Fruit fly (Drosophila melanogaster) whole organism, embryonic: ENCODE data around the gene Obp19b.

Experiments used
- CG1024 ChIP-seq: fragments of 200-800 bp; sonication (Bioruptor generic); IDR thresholded peaks from 2 replicates; pipeline ENCODE4 v1.3.6; 2022; ENCODE audit warnings: missing biosample characterization, missing genetic modification characterization
- CG10431 ChIP-seq: fragments of 200-800 bp; sonication (Bioruptor generic); optimal IDR thresholded peaks from 3 replicates; lab custom pipeline; 2018; ENCODE audit warnings: missing biosample characterization, mild to moderate bottlenecking, missing genetic modification characterization
- CG10543 ChIP-seq: fragments of 200-800 bp; sonication (Bioruptor generic); optimal IDR thresholded peaks from 3 replicates; lab custom pipeline; 2017; ENCODE audit warnings: missing biosample characterization, mild to moderate bottlenecking, missing genetic modification characterization, moderate library complexity
- CG12391 ChIP-seq: fragments of 200-800 bp; sonication (Bioruptor generic); optimal IDR thresholded peaks from 3 replicates; lab custom pipeline; 2018; ENCODE audit warnings: missing biosample characterization, mild to moderate bottlenecking, missing genetic modification characterization, moderate library complexity
- CG17829 ChIP-seq: fragments of 200-800 bp; optimal IDR thresholded peaks from 2 replicates; lab custom pipeline; 2019; ENCODE audit warnings: missing biosample characterization, mild to moderate bottlenecking, missing genetic modification characterization, moderate library complexity
- CG2678 ChIP-seq: fragments of 200-800 bp; sonication (Bioruptor generic); optimal IDR thresholded peaks from 3 replicates; lab custom pipeline; 2019; ENCODE audit warnings: missing biosample characterization, mild to moderate bottlenecking, missing genetic modification characterization, moderate library complexity
- CG2875 ChIP-seq: fragments of 200-800 bp; sonication (Bioruptor generic); optimal IDR thresholded peaks from 2 replicates; lab custom pipeline; 2017; ENCODE audit warnings: missing biosample characterization, mild to moderate bottlenecking, missing genetic modification characterization, missing genetic modification reagents
- CG2889 ChIP-seq: fragments of 200-800 bp; sonication (Bioruptor generic); IDR thresholded peaks from 3 replicates; pipeline ENCODE4 v1.3.6; 2022; ENCODE audit warnings: missing biosample characterization, missing genetic modification characterization
- CG31365 ChIP-seq: fragments of 200-800 bp; sonication (Bioruptor generic); optimal IDR thresholded peaks from 2 replicates; lab custom pipeline; 2018; ENCODE audit warnings: missing biosample characterization, mild to moderate bottlenecking, missing genetic modification characterization
- CG33213 ChIP-seq: fragments of 200-800 bp; sonication (Bioruptor generic); optimal IDR thresholded peaks from 3 replicates; lab custom pipeline; 2016; ENCODE audit warnings: missing biosample characterization, missing genetic modification characterization
- CG34422 ChIP-seq: fragments of 200-800 bp; sonication (Bioruptor generic); IDR thresholded peaks from 3 replicates; pipeline ENCODE4 v1.3.6; 2022; ENCODE audit warnings: missing biosample characterization, missing genetic modification characterization
- CG4282 ChIP-seq: fragments of 200-800 bp; sonication (Bioruptor generic); optimal IDR thresholded peaks from 2 replicates; lab custom pipeline; 2016; ENCODE audit warnings: missing biosample characterization, missing genetic modification characterization
- CG4820 ChIP-seq: fragments of 200-800 bp; sonication (Bioruptor generic); optimal IDR thresholded peaks from 3 replicates; lab custom pipeline; 2016; ENCODE audit warnings: missing biosample characterization, missing genetic modification characterization
- CG5180 ChIP-seq: fragments of 200-800 bp; sonication (Bioruptor generic); optimal IDR thresholded peaks from 3 replicates; lab custom pipeline; 2017; ENCODE audit warnings: missing biosample characterization, missing genetic modification characterization, mild to moderate bottlenecking, moderate library complexity, missing genetic modification reagents
- CG6765 ChIP-seq: fragments of 200-800 bp; sonication (Bioruptor generic); optimal IDR thresholded peaks from 3 replicates; lab custom pipeline; 2017; ENCODE audit warnings: missing biosample characterization, mild to moderate bottlenecking, missing genetic modification characterization
- CG6813 ChIP-seq: fragments of 200-800 bp; sonication (Bioruptor generic); optimal IDR thresholded peaks from 2 replicates; lab custom pipeline; 2017; ENCODE audit warnings: missing biosample characterization, missing genetic modification characterization, mild to moderate bottlenecking, moderate library complexity, missing genetic modification reagents
- CG7271 ChIP-seq: fragments of 200-800 bp; sonication (Bioruptor generic); optimal IDR thresholded peaks from 2 replicates; lab custom pipeline; 2018; ENCODE audit warnings: missing biosample characterization, mild to moderate bottlenecking, missing genetic modification characterization, moderate library complexity
- CG8089 ChIP-seq: fragments of 200-800 bp; sonication (Bioruptor generic); optimal IDR thresholded peaks from 3 replicates; lab custom pipeline; 2016; ENCODE audit warnings: missing biosample characterization, missing genetic modification characterization
- CG9727 ChIP-seq: fragments of 200-800 bp; sonication (Bioruptor generic); optimal IDR thresholded peaks from 3 replicates; lab custom pipeline; 2017; ENCODE audit warnings: missing biosample characterization, mild to moderate bottlenecking, missing genetic modification characterization
- CG9797 ChIP-seq: fragments of 200-800 bp; sonication (Bioruptor generic); optimal IDR thresholded peaks from 3 replicates; lab custom pipeline; 2018; ENCODE audit warnings: missing biosample characterization, mild to moderate bottlenecking, missing genetic modification characterization
- CTCF ChIP-seq: fragments of 200-800 bp; sonication (Bioruptor generic); optimal IDR thresholded peaks from 2 replicates; lab custom pipeline; 2017; ENCODE audit warnings: missing biosample characterization, mild to moderate bottlenecking, missing genetic modification characterization, moderate library complexity
- Dfd ChIP-seq, 2 experiments: fragments of >200 bp; optimal IDR thresholded peaks; 2 replicates each; lab custom pipeline; 2017; ENCODE audit warnings: missing biosample characterization in 2 of 2, missing genetic modification characterization in 2 of 2
- Doc2 ChIP-seq: fragments of 200-800 bp; sonication (Bioruptor generic); IDR thresholded peaks from 2 replicates; pipeline ENCODE4 v1.3.6; 2022; ENCODE audit warnings: missing biosample characterization, missing genetic modification characterization
- E2f1 ChIP-seq: fragments of 200-800 bp; sonication (Bioruptor generic); IDR thresholded peaks from 2 replicates; pipeline ENCODE4 v1.3.6; 2022; ENCODE audit warnings: missing biosample characterization, missing genetic modification characterization
- Eip74EF ChIP-seq, 2 experiments: fragments of 200-800 bp in 1 of 2; fragments of >200 bp in 1 of 2; sonication (Bioruptor generic) in 1 of 2; optimal IDR thresholded peaks; 2 replicates each; lab custom pipeline; 2017 to 2019; ENCODE audit warnings: missing biosample characterization in 2 of 2, missing genetic modification characterization in 2 of 2, mild to moderate bottlenecking in 1 of 2, moderate library complexity in 1 of 2
- Fer1 ChIP-seq: fragments of 200-800 bp; sonication (Bioruptor generic); optimal IDR thresholded peaks from 2 replicates; lab custom pipeline; 2017; ENCODE audit warnings: missing biosample characterization, mild to moderate bottlenecking, missing genetic modification characterization
- HmgD ChIP-seq: fragments of 200-800 bp; sonication (Bioruptor generic); optimal IDR thresholded peaks from 3 replicates; lab custom pipeline; 2016; ENCODE audit warnings: missing biosample characterization, missing genetic modification characterization
- Hr39 ChIP-seq: fragments of >200 bp; optimal IDR thresholded peaks from 2 replicates; lab custom pipeline; 2017
- Hr51 ChIP-seq, 2 experiments: fragments of 200-800 bp; sonication (Bioruptor generic); optimal IDR thresholded peaks; 2 replicates in 1 of 2; 3 replicates in 1 of 2; lab custom pipeline; 2016 to 2018; ENCODE audit warnings: missing biosample characterization in 2 of 2, missing genetic modification characterization in 2 of 2, mild to moderate bottlenecking in 1 of 2, moderate library complexity in 1 of 2
- Mrtf ChIP-seq: fragments of 200-800 bp; sonication (Bioruptor generic); IDR thresholded peaks from 3 replicates; pipeline ENCODE4 v1.3.6; 2022; ENCODE audit warnings: missing biosample characterization, missing genetic modification characterization
- Oaz ChIP-seq: fragments of 200-800 bp; sonication (Bioruptor generic); IDR thresholded peaks from 2 replicates; pipeline ENCODE4 v1.3.6; 2022; ENCODE audit warnings: missing biosample characterization, missing genetic modification characterization
- Oli ChIP-seq: fragments of 200-800 bp; sonication (Bioruptor generic); optimal IDR thresholded peaks from 2 replicates; lab custom pipeline; 2018; ENCODE audit warnings: missing biosample characterization, mild to moderate bottlenecking, missing genetic modification characterization, moderate library complexity
- Ravus ChIP-seq: fragments of 200-800 bp; sonication (Bioruptor generic); IDR thresholded peaks from 2 replicates; pipeline ENCODE4 v1.3.6; 2022; ENCODE audit warnings: missing biosample characterization, missing genetic modification characterization
- az2 ChIP-seq: fragments of 200-800 bp; sonication (Bioruptor generic); optimal IDR thresholded peaks from 3 replicates; lab custom pipeline; 2016; ENCODE audit warnings: missing biosample characterization, missing genetic modification characterization
- bsh ChIP-seq, 2 experiments: fragments of 200-800 bp; sonication (Bioruptor generic); optimal IDR thresholded peaks; 2 replicates each; lab custom pipeline; 2017 to 2018; ENCODE audit warnings: mild to moderate bottlenecking in 2 of 2, missing biosample characterization in 2 of 2, missing genetic modification characterization in 2 of 2, moderate library complexity in 1 of 2
- corto ChIP-seq: fragments of 200-800 bp; sonication (Bioruptor generic); optimal IDR thresholded peaks from 2 replicates; lab custom pipeline; 2016; ENCODE audit warnings: missing biosample characterization, mild to moderate bottlenecking, missing genetic modification characterization, moderate library complexity
- da ChIP-seq: fragments of 200-800 bp; sonication (Bioruptor generic); optimal IDR thresholded peaks from 2 replicates; lab custom pipeline; 2016; ENCODE audit warnings: missing biosample characterization, missing genetic modification characterization
- dysf ChIP-seq: fragments of 200-800 bp; sonication (Bioruptor generic); IDR thresholded peaks from 3 replicates; pipeline ENCODE4 v1.3.6; 2022; ENCODE audit warnings: missing biosample characterization, missing genetic modification characterization
- gcm ChIP-seq: fragments of 200-800 bp; sonication (Bioruptor generic); optimal IDR thresholded peaks from 2 replicates; lab custom pipeline; 2019; ENCODE audit warnings: missing biosample characterization, mild to moderate bottlenecking, missing genetic modification characterization, moderate library complexity
- gfzf ChIP-seq: fragments of 200-800 bp; sonication (Bioruptor generic); optimal IDR thresholded peaks from 2 replicates; lab custom pipeline; 2016; ENCODE audit warnings: missing biosample characterization, mild to moderate bottlenecking, missing genetic modification characterization, moderate library complexity
- gro ChIP-seq: fragments of 200-800 bp; sonication (Bioruptor generic); optimal IDR thresholded peaks from 2 replicates; lab custom pipeline; 2016; ENCODE audit warnings: missing biosample characterization, missing genetic modification characterization
- gsb-n ChIP-seq: fragments of 200-800 bp; sonication (Bioruptor generic); optimal IDR thresholded peaks from 3 replicates; lab custom pipeline; 2018; ENCODE audit warnings: missing biosample characterization, mild to moderate bottlenecking, missing genetic modification characterization
- mirr ChIP-seq: fragments of 200-800 bp; sonication (Bioruptor generic); optimal IDR thresholded peaks from 3 replicates; lab custom pipeline; 2018; ENCODE audit warnings: missing biosample characterization, mild to moderate bottlenecking, missing genetic modification characterization
- nmo ChIP-seq: fragments of 200-800 bp; sonication (Bioruptor generic); optimal IDR thresholded peaks from 2 replicates; lab custom pipeline; 2018; ENCODE audit warnings: missing biosample characterization, mild to moderate bottlenecking, missing genetic modification characterization, moderate library complexity
- tup ChIP-seq: fragments of 200-800 bp; sonication (Bioruptor generic); optimal IDR thresholded peaks from 2 replicates; lab custom pipeline; 2016; ENCODE audit warnings: missing biosample characterization, mild to moderate bottlenecking, missing genetic modification characterization, moderate library complexity
- vnd ChIP-seq: fragments of 200-800 bp; sonication (Bioruptor generic); IDR thresholded peaks from 3 replicates; pipeline ENCODE4 v1.3.6; 2022; ENCODE audit warnings: missing biosample characterization, missing genetic modification characterization; ENCODE audit not compliant: partially characterized antibody
- z ChIP-seq: fragments of 200-800 bp; sonication (Bioruptor generic); IDR thresholded peaks from 3 replicates; pipeline ENCODE4 v1.3.6; 2022; ENCODE audit warnings: missing biosample characterization, missing genetic modification characterization
- zen ChIP-seq: fragments of 200-800 bp; sonication (Bioruptor generic); optimal IDR thresholded peaks from 3 replicates; lab custom pipeline; 2018; ENCODE audit warnings: missing biosample characterization, mild to moderate bottlenecking, missing genetic modification characterization, moderate library complexity
- zfh1 ChIP-seq: fragments of 200-800 bp; sonication (Bioruptor generic); IDR thresholded peaks from 3 replicates; pipeline ENCODE4 v1.3.6; 2022; ENCODE audit warnings: missing biosample characterization, missing genetic modification characterization

The Obp19b gene

DNA sequence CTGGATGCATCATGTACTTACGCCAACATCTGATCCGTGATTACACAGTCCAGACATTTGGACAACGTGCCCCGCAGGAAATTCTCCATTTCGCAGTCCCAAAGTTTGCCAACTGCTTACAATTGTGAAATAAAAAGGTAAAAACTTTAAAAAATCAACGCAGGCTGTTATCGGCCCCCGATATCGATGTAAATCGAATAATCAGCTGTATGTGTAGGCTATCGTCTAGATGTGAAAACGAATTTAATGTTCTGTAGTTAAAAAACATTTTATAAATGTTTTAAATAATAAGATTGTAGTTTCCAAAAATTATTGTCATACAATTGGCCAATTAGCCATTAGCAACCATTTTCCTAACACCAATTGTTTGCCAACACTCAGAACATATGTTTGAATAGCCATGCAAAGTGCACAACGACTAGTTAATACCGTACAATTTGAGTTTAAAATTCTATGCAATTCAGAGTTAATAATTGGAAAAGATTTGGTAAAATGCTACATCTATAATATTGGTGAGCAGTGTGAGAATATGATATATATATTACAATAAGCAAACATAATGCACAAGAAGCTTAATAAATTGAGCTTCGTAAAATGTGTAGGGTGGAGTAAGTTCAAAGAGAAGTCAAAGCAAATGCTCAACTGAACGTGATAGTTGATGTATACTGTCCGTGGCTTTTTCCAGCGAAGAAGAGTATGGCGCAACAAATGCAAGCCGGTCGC lies 13.1 kb downstream of the Obp19b start, which contains the start of the genes CG11710 and mal (continued):
- TF ChIP-seq corto (GFP tag; lab: Kevin White, UChicago), result no peak
- TF ChIP-seq vnd (GFP tag; lab: Robert Waterston, UW), result peak; percentile 29; the same call in 1 of the 3 replicates
- TF ChIP-seq zen (tag; lab: Kevin White, UChicago), result peak; percentile 42
- TF ChIP-seq CG6813 (GFP tag; lab: Kevin White, UChicago), result peak; percentile 51
- TF ChIP-seq CG17829 (tag; lab: Kevin White, UChicago), result peak; percentile 82
- TF ChIP-seq Doc2 (GFP tag; lab: Robert Waterston, UW), result no peak
- no peak for TF ChIP-seq CG4282 (GFP tag; lab: Kevin White, UChicago)
- no peak for TF ChIP-seq CG9797 (GFP tag; lab: Kevin White, UChicago)
- TF ChIP-seq CG8089, result peak; percentile 55
- peak; percentile 84 for TF ChIP-seq gro (GFP tag; lab: Kevin White, UChicago)
- TF ChIP-seq bsh (GFP tag; optimal IDR thresholded peaks at IDR 0.05; lab: Kevin White, UChicago), result peak; percentile 40 to 69
- TF ChIP-seq E2f1 (GFP tag; lab: Robert Waterston, UW), result peak; percentile 73
- TF ChIP-seq mirr (GFP tag; lab: Kevin White, UChicago), result peak; percentile 80
- TF ChIP-seq CG9727 (GFP tag; lab: Kevin White, UChicago), result peak; percentile 62
- no peak for TF ChIP-seq CG7271 (tag; lab: Kevin White, UChicago)
- peak; percentile 51; the same call in 1 of the 3 replicates for TF ChIP-seq CG2889 (GFP tag; lab: Robert Waterston, UW)
- peak in 1 of 2 experiments; percentile 32 for TF ChIP-seq Hr51 (GFP tag; optimal IDR thresholded peaks at IDR 0.05; lab: Kevin White, UChicago)
- no peak for TF ChIP-seq gcm
- no peak for TF ChIP-seq Eip74EF (GFP tag; optimal IDR thresholded peaks at IDR 0.05; lab: Kevin White, UChicago)
- peak; percentile 91 for TF ChIP-seq CG2678 (tag; lab: Kevin White, UChicago)
- peak; percentile 70 for TF ChIP-seq CG12391 (tag; lab: Kevin White, UChicago)
- peak; percentile 91 for TF ChIP-seq dysf (GFP tag; lab: Robert Waterston, UW)
- TF ChIP-seq CG5180 (GFP tag; lab: Kevin White, UChicago), result no peak
- TF ChIP-seq Dfd (GFP tag; optimal IDR thresholded peaks at IDR 0.05; lab: Kevin White, UChicago), result no peak
- peak; percentile 72 for TF ChIP-seq Oaz (GFP tag; lab: Robert Waterston, UW)
- TF ChIP-seq CG4820 (GFP tag; lab: Kevin White, UChicago), result peak; percentile 84
- TF ChIP-seq gsb-n (tag; lab: Kevin White, UChicago), result no peak
- TF ChIP-seq CTCF, result peak; percentile 5
- peak; percentile 45 for TF ChIP-seq tup (GFP tag; lab: Kevin White, UChicago)
- TF ChIP-seq HmgD (GFP tag; lab: Kevin White, UChicago), result peak; percentile 12
- peak; percentile 57; the same call in 1 of the 3 replicates for TF ChIP-seq Mrtf
- TF ChIP-seq zfh1 (GFP tag; lab: Robert Waterston, UW), result peak; percentile 50; the same call in 2 of the 3 replicates
- TF ChIP-seq CG1024, result no peak
- no peak for TF ChIP-seq z (GFP tag; lab: Robert Waterston, UW)
- TF ChIP-seq CG33213, result peak; percentile 62
- peak; percentile 88 for TF ChIP-seq Fer1 (GFP tag; lab: Kevin White, UChicago)
- no peak for TF ChIP-seq CG2875 (GFP tag; lab: Kevin White, UChicago)
- TF ChIP-seq Oli (tag; lab: Kevin White, UChicago), result no peak
- peak; percentile 91 for TF ChIP-seq nmo (GFP tag; lab: Kevin White, UChicago)
- TF ChIP-seq da (GFP tag; lab: Kevin White, UChicago), result no peak
- peak; percentile 31 for TF ChIP-seq Ravus
- peak; percentile 72 for TF ChIP-seq CG6765 (GFP tag; lab: Kevin White, UChicago)
- peak; percentile 62 for TF ChIP-seq CG10543 (GFP tag; lab: Kevin White, UChicago)
- peak; percentile 71 for TF ChIP-seq CG31365 (tag; lab: Kevin White, UChicago)
- peak; percentile 77; the same call in 2 of the 3 replicates for TF ChIP-seq CG34422 (GFP tag; lab: Robert Waterston, UW)
- peak; percentile 68 for TF ChIP-seq az2 (GFP tag; lab: Kevin White, UChicago)
- TF ChIP-seq Hr39 (lab: Kevin White, UChicago), result no peak
- TF ChIP-seq gfzf (GFP tag; lab: Kevin White, UChicago), result no peak
- no peak for TF ChIP-seq CG10431 (GFP tag; lab: Kevin White, UChicago)
